Fruit fly (Drosophila melanogaster): ENCODE measurements around the gene CG14631.

DNA sequence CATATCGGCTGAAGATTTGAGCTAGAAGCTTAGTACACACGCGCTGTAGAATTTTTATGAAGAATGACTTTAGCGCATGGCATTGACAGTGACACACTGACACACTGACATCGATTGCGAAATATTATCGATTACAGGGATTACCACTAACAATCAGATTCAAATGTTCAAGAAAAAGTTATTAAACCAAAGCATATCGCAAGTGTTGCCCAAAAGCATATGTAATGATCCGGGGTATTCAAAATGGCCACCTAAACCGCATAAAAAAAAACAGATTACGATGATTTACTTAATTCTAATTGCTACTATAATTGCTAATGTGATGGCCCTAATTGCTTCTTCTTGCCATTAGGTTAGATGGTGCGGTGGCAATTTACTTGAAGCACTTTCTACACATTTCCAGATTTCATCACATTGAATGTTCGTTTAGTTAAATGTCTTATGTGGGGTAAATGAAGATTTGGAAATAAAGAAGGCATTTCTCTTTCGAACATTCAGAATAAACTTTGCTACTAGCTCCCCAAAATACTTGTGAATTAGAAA lies at the start of gene CG14631, which contains the start of gene TfIIA-S-2:
- TF ChIP-seq cnc (optimal IDR thresholded peaks at IDR 0.05): no peak
- TF ChIP-seq bab1 (GFP tag; optimal IDR thresholded peaks at IDR 0.05): no peak
- TF ChIP-seq CG11617 (GFP tag; optimal IDR thresholded peaks at IDR 0.05): no peak
- no peak for TF ChIP-seq CG7045 (GFP tag; optimal IDR thresholded peaks at IDR 0.05)
- no peak for TF ChIP-seq Mnt (GFP tag; optimal IDR thresholded peaks at IDR 0.05)
